Fruit fly (Drosophila melanogaster) whole organism, embryonic: ENCODE results near the gene Invadolysin.
A peak's percentile ranks its signal among the peaks of the same experiment; 100 is the strongest.

ENCODE experiments used
- CG10267 ChIP-seq: fragments of 200-800 bp; sonication (Bioruptor generic); optimal IDR thresholded peaks from 2 replicates; lab custom pipeline; 2018; ENCODE audit warnings: missing biosample characterization, mild to moderate bottlenecking, missing genetic modification characterization, moderate library complexity
- CG12104 ChIP-seq: fragments of 200-800 bp; sonication (Bioruptor generic); optimal IDR thresholded peaks from 3 replicates; lab custom pipeline; 2016; ENCODE audit warnings: missing biosample characterization, missing genetic modification characterization
- CG12236 ChIP-seq: fragments of 200-800 bp; sonication (Bioruptor generic); optimal IDR thresholded peaks from 2 replicates; lab custom pipeline; 2016; ENCODE audit warnings: missing biosample characterization, missing genetic modification characterization
- CG13775 ChIP-seq: fragments of 200-800 bp; sonication (Bioruptor generic); optimal IDR thresholded peaks from 3 replicates; lab custom pipeline; 2017; ENCODE audit warnings: missing biosample characterization, mild to moderate bottlenecking, missing genetic modification characterization
- CG14441 ChIP-seq: fragments of 200-800 bp; sonication (Bioruptor generic); IDR thresholded peaks from 2 replicates; pipeline ENCODE4 v1.3.6; 2022; ENCODE audit warnings: missing biosample characterization, missing genetic modification characterization
- CG17912 ChIP-seq: fragments of 200-800 bp; sonication (Bioruptor generic); optimal IDR thresholded peaks from 2 replicates; lab custom pipeline; 2018; ENCODE audit warnings: missing biosample characterization, mild to moderate bottlenecking, missing genetic modification characterization
- CG3281 ChIP-seq: fragments of 200-800 bp; sonication (Bioruptor generic); optimal IDR thresholded peaks from 3 replicates; lab custom pipeline; 2017; ENCODE audit warnings: missing biosample characterization, mild to moderate bottlenecking, missing genetic modification characterization
- CG34376 ChIP-seq: fragments of 200-800 bp; sonication (Bioruptor generic); optimal IDR thresholded peaks from 2 replicates; lab custom pipeline; 2018; ENCODE audit warnings: missing biosample characterization, mild to moderate bottlenecking, missing genetic modification characterization
- CG3847 ChIP-seq: fragments of 200-800 bp; sonication (Bioruptor generic); IDR thresholded peaks from 2 replicates; pipeline ENCODE4 v1.3.6; 2022; ENCODE audit warnings: missing biosample characterization, missing genetic modification characterization
- CG6654 ChIP-seq: fragments of 200-800 bp; sonication (Bioruptor generic); optimal IDR thresholded peaks from 2 replicates; lab custom pipeline; 2017; ENCODE audit warnings: missing biosample characterization, mild to moderate bottlenecking, missing genetic modification characterization
- CG6813 ChIP-seq: fragments of 200-800 bp; sonication (Bioruptor generic); optimal IDR thresholded peaks from 2 replicates; lab custom pipeline; 2017; ENCODE audit warnings: missing biosample characterization, missing genetic modification characterization, mild to moderate bottlenecking, moderate library complexity, missing genetic modification reagents
- CG8089 ChIP-seq: fragments of 200-800 bp; sonication (Bioruptor generic); optimal IDR thresholded peaks from 3 replicates; lab custom pipeline; 2016; ENCODE audit warnings: missing biosample characterization, missing genetic modification characterization
- D ChIP-seq, 2 experiments: fragments of 200-800 bp in 1 of 2; fragments of >200 bp in 1 of 2; sonication (Bioruptor generic) in 1 of 2; optimal IDR thresholded peaks; 2 replicates in 1 of 2; 3 replicates in 1 of 2; lab custom pipeline; 2017; ENCODE audit warnings: mild to moderate bottlenecking in 1 of 2, missing biosample characterization in 1 of 2, missing genetic modification characterization in 1 of 2, missing genetic modification reagents in 1 of 2
- H2.0 ChIP-seq: fragments of 200-800 bp; sonication (Bioruptor generic); IDR thresholded peaks from 2 replicates; pipeline ENCODE4 v1.3.6; 2022; ENCODE audit warnings: missing biosample characterization, missing genetic modification characterization
- HLH3B ChIP-seq: fragments of 200-800 bp; sonication (Bioruptor generic); IDR thresholded peaks from 2 replicates; pipeline ENCODE4 v1.3.6; 2022; ENCODE audit warnings: missing biosample characterization, missing genetic modification characterization
- MBD-R2 ChIP-seq: fragments of 200-800 bp; sonication (Bioruptor generic); IDR thresholded peaks from 2 replicates; pipeline ENCODE4 v1.3.6; 2022; ENCODE audit warnings: missing biosample characterization, missing genetic modification characterization
- Med ChIP-seq: fragments of 200-800 bp; sonication (Bioruptor generic); peaks from one replicate; lab custom pipeline; 2016; ENCODE audit warnings: missing biosample characterization, missing genetic modification characterization, mild to moderate bottlenecking, inconsistent platforms, moderate library complexity
- Mes4 ChIP-seq: fragments of 200-800 bp; sonication (Bioruptor generic); optimal IDR thresholded peaks from 2 replicates; lab custom pipeline; 2016; ENCODE audit warnings: missing biosample characterization, missing genetic modification characterization
- NFAT ChIP-seq: fragments of 200-800 bp; sonication (Bioruptor generic); IDR thresholded peaks from 2 replicates; pipeline ENCODE4 v1.3.6; 2022; ENCODE audit warnings: missing biosample characterization, missing genetic modification characterization
- Pdp1 ChIP-seq, 2 experiments: fragments of 200-800 bp; sonication (Bioruptor generic); optimal IDR thresholded peaks; 3 replicates each; lab custom pipeline; 2016; ENCODE audit warnings: missing biosample characterization in 2 of 2, missing genetic modification characterization in 2 of 2, mild to moderate bottlenecking in 1 of 2, moderate library complexity in 1 of 2
- Ptx1 ChIP-seq: fragments of 200-800 bp; sonication (Bioruptor generic); IDR thresholded peaks from 2 replicates; pipeline ENCODE4 v1.3.6; 2022; ENCODE audit warnings: missing biosample characterization, missing genetic modification characterization
- Sox100B ChIP-seq: fragments of 200-800 bp; sonication (Bioruptor generic); optimal IDR thresholded peaks from 3 replicates; lab custom pipeline; 2018; ENCODE audit warnings: missing biosample characterization, mild to moderate bottlenecking, missing genetic modification characterization
- cg ChIP-seq: fragments of 200-800 bp; sonication (Bioruptor generic); optimal IDR thresholded peaks from 3 replicates; lab custom pipeline; 2019; ENCODE audit warnings: missing biosample characterization, mild to moderate bottlenecking, missing genetic modification characterization, moderate library complexity
- chinmo ChIP-seq: fragments of 200-800 bp; sonication (Bioruptor generic); IDR thresholded peaks from 4 replicates; pipeline ENCODE4 v1.3.6; 2022; ENCODE audit warnings: missing biosample characterization, missing genetic modification characterization; ENCODE audit not compliant: partially characterized antibody
- ci ChIP-seq: fragments of 200-800 bp; sonication (Bioruptor generic); IDR thresholded peaks from 3 replicates; pipeline ENCODE4 v1.3.6; 2022; ENCODE audit warnings: missing biosample characterization, missing genetic modification characterization
- cwo ChIP-seq: fragments of 200-800 bp; sonication (Bioruptor generic); optimal IDR thresholded peaks from 3 replicates; lab custom pipeline; 2017; ENCODE audit warnings: missing biosample characterization, missing genetic modification characterization, mild to moderate bottlenecking, moderate library complexity, missing genetic modification reagents
- da ChIP-seq: fragments of 200-800 bp; sonication (Bioruptor generic); optimal IDR thresholded peaks from 2 replicates; lab custom pipeline; 2016; ENCODE audit warnings: missing biosample characterization, missing genetic modification characterization
- dmrt99B ChIP-seq: fragments of 200-800 bp; sonication (Bioruptor generic); optimal IDR thresholded peaks from 2 replicates; lab custom pipeline; 2018; ENCODE audit warnings: missing biosample characterization, mild to moderate bottlenecking, missing genetic modification characterization, moderate library complexity
- fd3F ChIP-seq: fragments of 200-800 bp; sonication (Bioruptor generic); optimal IDR thresholded peaks from 2 replicates; lab custom pipeline; 2018; ENCODE audit warnings: missing biosample characterization, mild to moderate bottlenecking, missing genetic modification characterization, moderate library complexity
- ftz-f1 ChIP-seq: fragments of 200-800 bp; sonication (Bioruptor generic); optimal IDR thresholded peaks from 2 replicates; lab custom pipeline; 2016; ENCODE audit warnings: missing biosample characterization, missing genetic modification characterization
- grn ChIP-seq: fragments of 200-800 bp; sonication (Bioruptor generic); optimal IDR thresholded peaks from 3 replicates; lab custom pipeline; 2017; ENCODE audit warnings: missing biosample characterization, missing genetic modification characterization
- knrl ChIP-seq: fragments of 200-800 bp; sonication (Bioruptor generic); IDR thresholded peaks from 3 replicates; pipeline ENCODE4 v1.3.6; 2022; ENCODE audit warnings: missing biosample characterization, missing genetic modification characterization; ENCODE audit not compliant: partially characterized antibody
- lab ChIP-seq: fragments of 200-800 bp; sonication (Bioruptor generic); optimal IDR thresholded peaks from 3 replicates; lab custom pipeline; 2017; ENCODE audit warnings: missing biosample characterization, missing genetic modification characterization, mild to moderate bottlenecking, moderate library complexity, missing genetic modification reagents
- ranshi ChIP-seq: fragments of 200-800 bp; sonication (Bioruptor generic); IDR thresholded peaks from 2 replicates; pipeline ENCODE4 v1.3.6; 2022; ENCODE audit warnings: missing biosample characterization, missing genetic modification characterization
- ro ChIP-seq: fragments of 200-800 bp; sonication (Bioruptor generic); IDR thresholded peaks from 2 replicates; pipeline ENCODE4 v1.3.6; 2022; ENCODE audit warnings: missing biosample characterization, missing genetic modification characterization
- sr ChIP-seq: fragments of 200-800 bp; sonication (Bioruptor generic); IDR thresholded peaks from 3 replicates; pipeline ENCODE4 v1.3.6; 2022; ENCODE audit warnings: missing biosample characterization, missing genetic modification characterization
- stwl ChIP-seq: fragments of 200-800 bp; sonication (Bioruptor generic); optimal IDR thresholded peaks from 3 replicates; lab custom pipeline; 2018; ENCODE audit warnings: missing biosample characterization, mild to moderate bottlenecking, missing genetic modification characterization, moderate library complexity
- tup ChIP-seq: fragments of 200-800 bp; sonication (Bioruptor generic); optimal IDR thresholded peaks from 2 replicates; lab custom pipeline; 2016; ENCODE audit warnings: missing biosample characterization, mild to moderate bottlenecking, missing genetic modification characterization, moderate library complexity
- unc-4 ChIP-seq: fragments of 200-800 bp; sonication (Bioruptor generic); IDR thresholded peaks from 2 replicates; pipeline ENCODE4 v1.3.6; 2022; ENCODE audit warnings: missing biosample characterization, missing genetic modification characterization; ENCODE audit not compliant: partially characterized antibody
- unpg ChIP-seq: fragments of 200-800 bp; sonication (Bioruptor generic); optimal IDR thresholded peaks from 3 replicates; lab custom pipeline; 2018; ENCODE audit warnings: missing biosample characterization, mild to moderate bottlenecking, missing genetic modification characterization, moderate library complexity

Invadolysin gene

DNA sequence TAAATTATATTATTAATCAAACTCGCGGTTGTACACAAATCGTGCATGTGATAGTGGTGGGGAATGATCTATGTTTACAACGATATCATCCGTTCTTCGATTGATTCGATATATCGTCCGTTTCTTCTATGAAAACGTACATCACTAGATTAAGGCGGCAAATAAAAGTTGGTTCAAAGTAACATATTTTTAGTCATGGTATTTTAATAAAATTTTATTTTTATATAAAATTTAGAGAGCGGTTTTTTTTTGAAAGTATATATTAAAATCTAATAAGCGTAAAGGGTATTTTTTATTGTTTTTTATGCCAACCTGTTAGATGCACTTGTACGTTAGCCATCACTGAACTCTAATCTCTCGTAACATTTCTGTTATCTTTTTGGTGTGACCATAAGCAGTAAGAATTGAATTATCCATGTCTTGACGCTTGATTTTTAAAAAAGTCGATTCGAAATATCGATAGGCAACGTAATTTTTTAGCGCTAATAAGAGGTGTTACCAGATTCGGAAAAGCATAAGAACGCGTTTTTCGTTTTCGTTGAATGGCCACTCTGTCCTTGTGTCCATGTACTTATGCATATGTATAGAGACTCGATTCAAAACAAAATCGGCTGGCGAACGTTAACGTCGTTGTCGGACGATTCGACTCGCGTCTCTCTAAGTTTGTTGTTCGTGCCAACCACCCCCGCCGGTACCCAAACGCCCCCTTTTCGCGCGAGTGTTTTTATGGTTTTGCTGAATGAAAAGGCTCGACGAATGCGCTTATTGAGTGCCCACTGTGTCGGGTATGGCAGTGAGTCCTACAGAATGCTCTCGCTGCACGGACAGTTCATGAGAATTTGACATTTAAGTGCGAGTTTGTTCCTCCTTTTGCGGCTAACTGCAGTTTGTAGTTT is at the start of gene Invadolysin, which contains the start of gene TAF1B (continued):
- peak; percentile 29 for TF ChIP-seq unpg (GFP tag; lab: Kevin White, UChicago)

DNA sequence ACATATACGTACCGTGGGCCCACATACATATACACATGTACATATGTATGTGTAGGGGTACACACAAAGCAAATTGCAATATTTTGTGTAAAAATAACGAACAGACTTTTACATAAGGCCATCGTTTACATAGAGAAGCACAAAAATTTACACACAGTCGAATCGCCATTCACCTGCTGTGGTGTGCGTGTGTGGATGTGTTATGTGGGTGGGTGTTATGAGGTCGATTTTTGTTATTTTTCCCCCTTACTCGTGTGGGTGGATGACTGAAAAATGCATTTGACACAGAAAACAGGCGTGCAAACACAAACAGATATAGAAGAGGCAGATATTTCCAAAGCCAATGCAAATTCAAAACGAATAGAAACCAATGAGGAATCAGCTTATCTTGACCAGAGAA is 49.4 kb upstream of the Invadolysin start:
- TF ChIP-seq Pdp1 (GFP tag; optimal IDR thresholded peaks at IDR 0.05; lab: Kevin White, UChicago) = peak in 1 of 2 experiments; percentile 8
- peak; percentile 25 for TF ChIP-seq cg (GFP tag; lab: Kevin White, UChicago)
- no peak for TF ChIP-seq fd3F (GFP tag; lab: Kevin White, UChicago)
- no peak for TF ChIP-seq HLH3B (GFP tag; lab: Robert Waterston, UW)
- TF ChIP-seq chinmo (GFP tag; lab: Robert Waterston, UW) = 0 out of 4 replicates have a peak, but pooled peaks have one; percentile 13
- 0 out of 2 replicates have a peak, but pooled peaks have one; percentile 8 for TF ChIP-seq CG3847 (GFP tag; lab: Robert Waterston, UW)
- TF ChIP-seq Med = peak; percentile 48
- TF ChIP-seq sr (GFP tag; lab: Robert Waterston, UW) = peak; percentile 95
- TF ChIP-seq, all 482 proteins: peak for 6

dm6 chr3R:10095765-10096164 is 48.7 kb upstream of the Invadolysin start:
- TF ChIP-seq cwo (GFP tag; lab: Kevin White, UChicago) = peak; percentile 54
- peak in 1 of 2 experiments; percentile 19 for TF ChIP-seq Pdp1 (GFP tag; optimal IDR thresholded peaks at IDR 0.05; lab: Kevin White, UChicago)
- TF ChIP-seq ci (GFP tag; lab: Robert Waterston, UW) = 0 out of 3 replicates have a peak, but pooled peaks have one; percentile 24
- TF ChIP-seq CG3281 (GFP tag; lab: Kevin White, UChicago) = peak; percentile 0
- peak; percentile 14 for TF ChIP-seq lab (GFP tag; lab: Kevin White, UChicago)
- TF ChIP-seq knrl (GFP tag; lab: Robert Waterston, UW) = no peak
- TF ChIP-seq CG34376 (GFP tag; lab: Kevin White, UChicago) = peak; percentile 24
- no peak for TF ChIP-seq D (optimal IDR thresholded peaks at IDR 0.05; lab: Kevin White, UChicago)
- TF ChIP-seq D (GFP tag; optimal IDR thresholded peaks at IDR 0.05; lab: Kevin White, UChicago) = no peak

DNA sequence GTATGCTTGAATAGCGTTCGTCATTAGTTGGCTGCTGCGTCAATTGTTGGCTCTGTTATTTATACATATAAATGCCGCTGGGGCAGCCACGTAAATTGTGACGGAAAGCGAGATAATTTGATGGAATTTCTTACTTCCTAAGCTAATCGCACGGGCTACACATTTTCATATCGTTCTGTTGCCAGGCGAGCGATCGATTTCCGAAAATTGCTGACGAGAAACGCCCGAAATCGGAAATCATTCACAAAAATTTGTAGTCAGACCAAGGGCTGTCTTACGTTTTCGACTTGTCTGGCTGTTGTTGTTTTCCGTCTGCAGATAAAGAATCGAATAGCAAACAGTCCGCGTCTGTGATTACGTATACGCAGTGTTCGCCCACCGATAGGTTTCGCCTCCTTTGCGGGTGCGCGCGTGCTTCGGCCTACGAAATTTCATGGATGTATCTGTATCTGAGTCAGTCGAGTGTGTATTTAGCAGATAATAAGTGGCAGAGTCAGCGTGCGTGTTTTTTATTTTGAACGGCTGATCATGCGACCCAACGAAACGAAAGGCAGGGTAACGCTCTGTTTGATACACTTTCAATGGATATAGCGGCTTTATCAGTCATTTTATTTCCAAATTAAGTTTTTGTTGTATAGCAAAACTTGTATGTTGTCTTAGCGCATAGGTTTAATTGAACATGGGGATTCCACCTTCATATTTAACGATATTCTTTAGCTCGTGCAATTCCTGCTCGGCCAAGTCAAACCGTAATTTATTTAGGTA is 46.8 kb upstream of the Invadolysin start:
- peak; percentile 77 for TF ChIP-seq dmrt99B (tag; lab: Kevin White, UChicago)
- peak; percentile 9 for TF ChIP-seq CG6654 (GFP tag; lab: Kevin White, UChicago)
- TF ChIP-seq Sox100B = peak; percentile 70
- peak; percentile 64 for TF ChIP-seq CG6813 (GFP tag; lab: Kevin White, UChicago)
- peak; percentile 45 for TF ChIP-seq CG12236 (GFP tag; lab: Kevin White, UChicago)
- peak; percentile 29 for TF ChIP-seq grn (GFP tag; lab: Kevin White, UChicago)
- peak; percentile 5 for TF ChIP-seq CG8089
- no peak for TF ChIP-seq Mes4 (GFP tag; lab: Kevin White, UChicago)
- TF ChIP-seq CG14441 (GFP tag; lab: Robert Waterston, UW) = peak; percentile 64
- no peak for TF ChIP-seq CG17912
- TF ChIP-seq ftz-f1 = no peak
- TF ChIP-seq CG12104 (GFP tag; lab: Kevin White, UChicago) = no peak
- TF ChIP-seq ranshi (GFP tag; lab: Robert Waterston, UW) = peak; percentile 60; the same call in 1 of the 2 replicates
- no peak for TF ChIP-seq da (GFP tag; lab: Kevin White, UChicago)
- TF ChIP-seq H2.0 = peak; percentile 61
- TF ChIP-seq unpg (GFP tag; lab: Kevin White, UChicago) = peak; percentile 74
- TF ChIP-seq MBD-R2 (GFP tag; lab: Robert Waterston, UW) = peak; percentile 43; the same call in 1 of the 2 replicates
- TF ChIP-seq ro (GFP tag; lab: Robert Waterston, UW) = no peak
- TF ChIP-seq CG10267 (tag; lab: Kevin White, UChicago) = peak; percentile 39
- peak; percentile 45 for TF ChIP-seq CG13775
- TF ChIP-seq stwl (tag; lab: Kevin White, UChicago) = no peak
- peak; percentile 73 for TF ChIP-seq Ptx1
- TF ChIP-seq unc-4 (GFP tag; lab: Robert Waterston, UW) = no peak
- no peak for TF ChIP-seq tup
- TF ChIP-seq NFAT (GFP tag; lab: Robert Waterston, UW) = peak; percentile 61
